Fruit fly (Drosophila melanogaster): Measurements from ENCODE around the gene CG3734.

Gene CG3734

dm6 chr3R:19339205-19339724 lies 48.4 kb upstream of the CG3734 start (continued):
- TF ChIP-seq Fer2 (tag; optimal IDR thresholded peaks at IDR 0.05) (no peak), Oli (tag; optimal IDR thresholded peaks at IDR 0.05) (no peak), peb (GFP tag; IDR thresholded peaks at IDR 0.05) (no peak), pho (GFP tag; optimal IDR thresholded peaks at IDR 0.05) (no peak), cad (GFP tag; optimal IDR thresholded peaks at IDR 0.05) (no peak), zfh2 (GFP tag; optimal IDR thresholded peaks at IDR 0.05) (no peak), E2f1 (GFP tag; IDR thresholded peaks at IDR 0.05) (no peak), CG9817 (tag; optimal IDR thresholded peaks at IDR 0.05) (no peak), CG17359 (tag; optimal IDR thresholded peaks at IDR 0.05) (no peak), MTF-1 (GFP tag; optimal IDR thresholded peaks at IDR 0.05; ENCODE audit: borderline replicate concordance) (no peak), p53 (GFP tag; optimal IDR thresholded peaks at IDR 0.05) (no peak), dimm (GFP tag; IDR thresholded peaks at IDR 0.05) (no peak), so (GFP tag; IDR thresholded peaks at IDR 0.05) (no peak), crol (GFP tag; IDR thresholded peaks at IDR 0.05) (no peak), Eip74EF (GFP tag; optimal IDR thresholded peaks at IDR 0.05) (no peak), CG18619 (GFP tag; optimal IDR thresholded peaks at IDR 0.05) (no peak), bcd (GFP tag; optimal IDR thresholded peaks at IDR 0.05) (no peak), CG17385 (GFP tag; optimal IDR thresholded peaks at IDR 0.05) (no peak), gt (GFP tag; IDR thresholded peaks at IDR 0.05) (no peak), sima (GFP tag; optimal IDR thresholded peaks at IDR 0.05) (no peak), CG13296 (GFP tag; optimal IDR thresholded peaks at IDR 0.05) (no peak), ac (GFP tag; optimal IDR thresholded peaks at IDR 0.05) (peak; percentile 87), nau (GFP tag; optimal IDR thresholded peaks at IDR 0.05) (no peak), row (GFP tag; IDR thresholded peaks at IDR 0.05) (no peak; the same call in 2 of the 3 replicates), gce (GFP tag; IDR thresholded peaks at IDR 0.05) (no peak), Vsx1 (GFP tag; optimal IDR thresholded peaks at IDR 0.05) (no peak), Doc3 (GFP tag; IDR thresholded peaks at IDR 0.05; ENCODE audit: partially characterized antibody) (no peak), HLH54F (GFP tag; optimal IDR thresholded peaks at IDR 0.05) (no peak), Kr (GFP tag; optimal IDR thresholded peaks at IDR 0.05) (peak; percentile 34), CG10565 (GFP tag; optimal IDR thresholded peaks at IDR 0.05) (no peak), CG3995 (GFP tag; optimal IDR thresholded peaks at IDR 0.05) (no peak), CG1024 (GFP tag; IDR thresholded peaks at IDR 0.05) (no peak), tup (GFP tag; optimal IDR thresholded peaks at IDR 0.05) (no peak), Bgb (GFP tag; IDR thresholded peaks at IDR 0.05; ENCODE audit: partially characterized antibody) (no peak), Spps (tag; optimal IDR thresholded peaks at IDR 0.05) (no peak), CG3847 (GFP tag; IDR thresholded peaks at IDR 0.05) (no peak), CG30431 (GFP tag; optimal IDR thresholded peaks at IDR 0.05) (peak; percentile 22), slp2 (GFP tag; optimal IDR thresholded peaks at IDR 0.05) (no peak), emc (GFP tag; optimal IDR thresholded peaks at IDR 0.05) (no peak), HmgD (GFP tag; optimal IDR thresholded peaks at IDR 0.05) (no peak), sr (GFP tag; IDR thresholded peaks at IDR 0.05) (no peak), Deaf1 (tag; optimal IDR thresholded peaks at IDR 0.05) (no peak), tgo (GFP tag; IDR thresholded peaks at IDR 0.05) (no peak), CG33213 (GFP tag; optimal IDR thresholded peaks at IDR 0.05) (no peak), D (optimal IDR thresholded peaks at IDR 0.05) (no peak), D (GFP tag; optimal IDR thresholded peaks at IDR 0.05) (peak; percentile 6), Trl (optimal IDR thresholded peaks at IDR 0.05) (no peak), Trl (GFP tag; optimal IDR thresholded peaks at IDR 0.05) (no peak), Camta (GFP tag; optimal IDR thresholded peaks at IDR 0.05) (no peak), gcm (GFP tag; optimal IDR thresholded peaks at IDR 0.05) (no peak), pb (GFP tag; optimal IDR thresholded peaks at IDR 0.05) (no peak), D19B (GFP tag; optimal IDR thresholded peaks at IDR 0.05) (no peak), CG13123 (GFP tag; optimal IDR thresholded peaks at IDR 0.05) (no peak)
